Worm (Caenorhabditis elegans) whole organism, L3 larva: ENCODE data around the gene msp-77.

Source experiments
- ama-1 ChIP-seq: fragments of 150-350 bp; optimal IDR thresholded peaks from 2 replicates; lab custom pipeline; 2018
- egl-27 ChIP-seq: sonication (generic microtip); optimal IDR thresholded peaks from 4 replicates; lab custom pipeline; 2017; ENCODE audit warnings: missing biosample characterization, missing genetic modification reagents, missing genetic modification characterization
- elt-3 ChIP-seq, 3 experiments: fragments of 150-350 bp in 1 of 3; sonication (generic microtip) in 2 of 3; optimal IDR thresholded peaks; 2 replicates in 2 of 3; 4 replicates in 1 of 3; lab custom pipeline; 2014 to 2017; ENCODE audit warnings: missing biosample characterization in 3 of 3, missing genetic modification characterization in 3 of 3
- lin-39 ChIP-seq: fragments of 150-350 bp; optimal IDR thresholded peaks from 2 replicates; lab custom pipeline; 2018; ENCODE audit warnings: missing biosample characterization, missing genetic modification reagents, missing genetic modification characterization
- mdl-1 ChIP-seq: fragments of 150-350 bp; optimal IDR thresholded peaks from 2 replicates; lab custom pipeline; 2014; ENCODE audit warnings: missing biosample characterization, missing genetic modification characterization
- nfya-1 ChIP-seq: sonication (generic microtip); optimal IDR thresholded peaks from 2 replicates; lab custom pipeline; 2017; ENCODE audit warnings: missing genetic modification characterization, mild to moderate bottlenecking, missing compliant biosample characterization, antibody characterized with exemption, moderate library complexity; ENCODE audit not compliant: insufficient read depth
- nhr-237 ChIP-seq: fragments of 150-350 bp; optimal IDR thresholded peaks from 2 replicates; lab custom pipeline; 2014; ENCODE audit warnings: missing biosample characterization, missing genetic modification characterization
- nhr-76 ChIP-seq: fragments of 150-350 bp; sonication (generic microtip); optimal IDR thresholded peaks from 5 replicates; lab custom pipeline; 2014; ENCODE audit warnings: missing biosample characterization, missing genetic modification characterization
- pha-4 ChIP-seq: fragments of 150-350 bp; optimal IDR thresholded peaks from 2 replicates; lab custom pipeline; 2014; ENCODE audit warnings: missing biosample characterization, missing genetic modification reagents, missing genetic modification characterization
- pqm-1 ChIP-seq: fragments of 150-350 bp; optimal IDR thresholded peaks from 2 replicates; lab custom pipeline; 2017; ENCODE audit warnings: missing biosample characterization, missing genetic modification characterization, inconsistent platforms
- skn-1 ChIP-seq: fragments of 150-350 bp; optimal IDR thresholded peaks from 2 replicates; lab custom pipeline; 2014; ENCODE audit warnings: missing biosample characterization, missing genetic modification characterization
- snpc-4 ChIP-seq: fragments of 150-350 bp; optimal IDR thresholded peaks from 2 replicates; lab custom pipeline; 2014; ENCODE audit warnings: missing biosample characterization, missing genetic modification characterization
- tbx-2 ChIP-seq: sonication (generic microtip); optimal IDR thresholded peaks from 2 replicates; lab custom pipeline; 2016; ENCODE audit warnings: mild to moderate bottlenecking, missing genetic modification characterization, missing compliant biosample characterization

DNA sequence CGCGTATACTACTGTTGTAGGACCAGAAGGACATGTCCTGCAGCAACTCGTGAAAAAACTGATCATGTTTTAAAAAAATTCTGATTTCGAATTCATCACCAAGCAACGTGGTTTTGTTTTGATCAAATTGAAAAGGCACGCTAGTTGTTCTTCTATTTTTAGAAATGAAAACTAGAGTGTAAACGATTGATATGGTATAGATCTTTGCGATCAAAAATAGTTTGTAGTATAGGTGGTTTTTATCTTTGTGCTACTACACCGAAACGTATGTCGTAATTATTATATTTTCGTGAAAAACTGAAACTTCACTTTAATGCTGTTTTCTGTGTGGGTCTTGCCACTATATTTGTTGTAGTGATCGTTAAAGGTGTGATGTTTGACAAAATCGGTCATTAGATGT lies 27.6 kb upstream of the msp-77 start:
- TF ChIP-seq nhr-76 (tag; lab: Kevin White, UChicago), result no peak
- TF ChIP-seq nfya-1 (tag; lab: Kevin White, UChicago), result no peak
- no peak for TF ChIP-seq pha-4 (tag; lab: Kevin White, UChicago)
- no peak for TF ChIP-seq elt-3 (tag; optimal IDR thresholded peaks at IDR 0.05; lab: Kevin White, UChicago)
- TF ChIP-seq ama-1, result no peak
- no peak for TF ChIP-seq nhr-237 (tag; lab: Kevin White, UChicago)
- no peak for TF ChIP-seq lin-39 (tag; lab: Kevin White, UChicago)
- TF ChIP-seq pqm-1 (tag; lab: Kevin White, UChicago), result no peak
- no peak for TF ChIP-seq tbx-2
- TF ChIP-seq mdl-1 (tag; lab: Kevin White, UChicago), result no peak
- TF ChIP-seq skn-1 (tag; lab: Kevin White, UChicago), result no peak
- TF ChIP-seq egl-27 (tag; lab: Kevin White, UChicago), result no peak
- no peak for TF ChIP-seq snpc-4
